Worm (Caenorhabditis elegans): ENCODE data around the gene F40A3.7.

F40A3.7 gene

ce11 chrV:7861792-7862191, 37.9 kb downstream of the F40A3.7 start, which contains the start of gene C37C3.17:
Gene C37C3.17, minus strand, starts transcription at chrV:7861892.
- no peak for TF ChIP-seq ceh-6 (GFP tag; optimal IDR thresholded peaks at IDR 0.05)
- no peak for TF ChIP-seq hlh-15 (tag; optimal IDR thresholded peaks at IDR 0.05)
- TF ChIP-seq pat-9 (tag; optimal IDR thresholded peaks at IDR 0.05): no peak
- no peak for TF ChIP-seq rnt-1 (tag; optimal IDR thresholded peaks at IDR 0.05)
- no peak for TF ChIP-seq F13H6.1 (tag; optimal IDR thresholded peaks at IDR 0.05)
- TF ChIP-seq C08G9.2 (tag; optimal IDR thresholded peaks at IDR 0.05): no peak
- no peak for TF ChIP-seq ceh-19 (GFP tag; optimal IDR thresholded peaks at IDR 0.05)
- no peak for TF ChIP-seq ceh-18 (tag; optimal IDR thresholded peaks at IDR 0.05)

ce11 chrV:7857931-7858330, 41.7 kb downstream of the F40A3.7 start, which contains the start of gene C37C3.1:
Gene C37C3.1, plus strand, starts transcription at chrV:7857963.
- TF ChIP-seq ceh-48 (tag; optimal IDR thresholded peaks at IDR 0.05) (no peak), hlh-15 (tag; optimal IDR thresholded peaks at IDR 0.05) (no peak), ama-1 (optimal IDR thresholded peaks at IDR 0.05) (no peak), dve-1 (tag; optimal IDR thresholded peaks at IDR 0.05) (no peak), ceh-2 (tag; optimal IDR thresholded peaks at IDR 0.05) (no peak), ceh-34 (tag; optimal IDR thresholded peaks at IDR 0.05) (no peak), ceh-19 (GFP tag; optimal IDR thresholded peaks at IDR 0.05) (no peak), rnt-1 (tag; optimal IDR thresholded peaks at IDR 0.05) (no peak), unc-86 (tag; optimal IDR thresholded peaks at IDR 0.05) (no peak), gmeb-2 (tag; optimal IDR thresholded peaks at IDR 0.05) (no peak), pag-3 (tag; optimal IDR thresholded peaks at IDR 0.05; ENCODE audit: borderline replicate concordance) (no peak), ztf-16 (tag; optimal IDR thresholded peaks at IDR 0.05) (no peak), ceh-22 (tag; optimal IDR thresholded peaks at IDR 0.05) (no peak), F13H6.1 (tag; optimal IDR thresholded peaks at IDR 0.05) (no peak), T23F11.4 (GFP tag; optimal IDR thresholded peaks at IDR 0.05) (no peak), pax-1 (tag; optimal IDR thresholded peaks at IDR 0.05) (no peak), hlh-30 (tag; optimal IDR thresholded peaks at IDR 0.05; ENCODE audit: insufficient read depth) (no peak), hlh-8 (tag; optimal IDR thresholded peaks at IDR 0.05) (no peak), nhr-232 (tag; optimal IDR thresholded peaks at IDR 0.05) (no peak), lim-6 (tag; optimal IDR thresholded peaks at IDR 0.05) (no peak)

ce11 chrV:7856641-7857040, 43.0 kb downstream of the F40A3.7 start:
- TF ChIP-seq ceh-9 (tag; optimal IDR thresholded peaks at IDR 0.05) (no peak), ceh-19 (GFP tag; optimal IDR thresholded peaks at IDR 0.05) (no peak), unc-55 (GFP tag; optimal IDR thresholded peaks at IDR 0.05) (no peak), ama-1 (optimal IDR thresholded peaks at IDR 0.05) (no peak), syd-9 (tag; optimal IDR thresholded peaks at IDR 0.05) (no peak), nhr-232 (tag; optimal IDR thresholded peaks at IDR 0.05) (no peak), ets-4 (tag; optimal IDR thresholded peaks at IDR 0.05) (no peak), ceh-31 (tag; optimal IDR thresholded peaks at IDR 0.05) (no peak), pag-3 (tag; optimal IDR thresholded peaks at IDR 0.05; ENCODE audit: borderline replicate concordance) (no peak), pat-9 (tag; optimal IDR thresholded peaks at IDR 0.05) (no peak), elt-2 (tag; optimal IDR thresholded peaks at IDR 0.05) (no peak), pax-1 (tag; optimal IDR thresholded peaks at IDR 0.05) (no peak), fkh-10 (GFP tag; optimal IDR thresholded peaks at IDR 0.05) (no peak), hlh-15 (tag; optimal IDR thresholded peaks at IDR 0.05) (no peak), nfya-1 (tag; optimal IDR thresholded peaks at IDR 0.05) (no peak), sox-4 (tag; optimal IDR thresholded peaks at IDR 0.05) (no peak)

ce11 chrV:7855382-7855994, 44.2 kb downstream of the F40A3.7 start, which contains the start of gene C37C3.2:
Gene C37C3.2, plus strand, starts transcription at chrV:7855944.
- TF ChIP-seq ceh-48 (tag; optimal IDR thresholded peaks at IDR 0.05) (no peak), ceh-24 (tag; optimal IDR thresholded peaks at IDR 0.05) (no peak), C08G9.2 (tag; optimal IDR thresholded peaks at IDR 0.05) (no peak), ttx-3 (tag; optimal IDR thresholded peaks at IDR 0.05) (no peak), npax-4 (tag; optimal IDR thresholded peaks at IDR 0.05) (no peak), ceh-2 (tag; optimal IDR thresholded peaks at IDR 0.05) (no peak), ceh-19 (GFP tag; optimal IDR thresholded peaks at IDR 0.05) (no peak), ceh-9 (tag; optimal IDR thresholded peaks at IDR 0.05) (no peak), syd-9 (tag; optimal IDR thresholded peaks at IDR 0.05) (no peak), ztf-16 (tag; optimal IDR thresholded peaks at IDR 0.05) (no peak), pag-3 (tag; optimal IDR thresholded peaks at IDR 0.05; ENCODE audit: borderline replicate concordance) (no peak)

Data from whole organism, late embryonic.